Worm (Caenorhabditis elegans) whole organism, L2 larva: Measurements from ENCODE around the gene attf-5.

Experiments
- ama-1 ChIP-seq: fragments of 150-350 bp; optimal IDR thresholded peaks from 2 replicates; lab custom pipeline; 2018; ENCODE audit warnings: inconsistent platforms
- blmp-1 ChIP-seq: sonication (generic microtip); optimal IDR thresholded peaks from 2 replicates; lab custom pipeline; 2017; ENCODE audit warnings: missing genetic modification characterization, mild to moderate bottlenecking, missing compliant biosample characterization, antibody characterized with exemption, moderate library complexity; ENCODE audit not compliant: insufficient read depth
- mab-5 ChIP-seq: fragments of 150-350 bp; optimal IDR thresholded peaks from 2 replicates; lab custom pipeline; 2014; ENCODE audit warnings: missing biosample characterization, missing genetic modification characterization
- nhr-6 ChIP-seq: fragments of 150-350 bp; optimal IDR thresholded peaks from 2 replicates; lab custom pipeline; 2014; ENCODE audit warnings: missing biosample characterization, missing genetic modification characterization
- peb-1 ChIP-seq: fragments of 150-350 bp; optimal IDR thresholded peaks from 2 replicates; lab custom pipeline; 2014; ENCODE audit warnings: missing biosample characterization, missing genetic modification characterization
- snpc-4 ChIP-seq: fragments of 150-350 bp; optimal IDR thresholded peaks from 2 replicates; lab custom pipeline; 2014; ENCODE audit warnings: missing biosample characterization, missing genetic modification characterization

DNA sequence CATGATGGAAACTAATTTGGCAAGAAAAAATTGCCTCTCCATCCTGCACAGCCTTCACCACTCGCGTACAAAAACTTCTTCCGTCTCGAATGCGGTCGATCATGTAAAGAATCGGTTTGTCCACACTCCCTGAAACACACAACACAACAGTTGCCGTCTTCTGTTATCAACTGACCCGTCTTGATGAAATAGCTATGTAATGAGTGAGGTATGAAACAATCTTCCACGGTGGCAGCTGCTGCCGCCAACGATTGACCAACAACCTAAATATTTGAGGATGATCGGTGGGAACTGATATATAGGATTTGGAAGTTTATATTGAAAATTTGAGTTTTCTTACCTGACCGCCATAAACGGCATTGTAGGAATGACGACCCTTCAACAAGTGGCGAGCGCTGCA lies 24.1 kb downstream of the attf-5 start:
- TF ChIP-seq blmp-1 (tag; lab: Kevin White, UChicago), result no peak
- no peak for TF ChIP-seq snpc-4 (tag; lab: Kevin White, UChicago)
- no peak for TF ChIP-seq nhr-6
- no peak for TF ChIP-seq ama-1 (lab: Kevin White, UChicago)
- no peak for TF ChIP-seq mab-5 (tag; lab: Kevin White, UChicago)
- no peak for TF ChIP-seq peb-1 (tag; lab: Kevin White, UChicago)
